Worm (Caenorhabditis elegans) whole organism, L1 larva: Measurements from ENCODE around the gene nspg-14.

ENCODE experiments used
- C04F5.9 ChIP-seq: sonication (generic microtip); optimal IDR thresholded peaks from 2 replicates; lab custom pipeline; 2016; ENCODE audit warnings: missing genetic modification characterization, missing compliant biosample characterization
- Y116A8C.19 ChIP-seq: sonication (generic microtip); optimal IDR thresholded peaks from 2 replicates; lab custom pipeline; 2016; ENCODE audit warnings: missing compliant biosample characterization, missing genetic modification characterization, borderline replicate concordance
- aha-1 ChIP-seq: fragments of 150-350 bp; optimal IDR thresholded peaks from 2 replicates; lab custom pipeline; 2014; ENCODE audit warnings: missing biosample characterization, missing genetic modification characterization
- alr-1 ChIP-seq: fragments of 200-800 bp; sonication (Bioruptor generic); optimal IDR thresholded peaks from 2 replicates; lab custom pipeline; 2018; ENCODE audit warnings: borderline replicate concordance, mild to moderate bottlenecking, missing genetic modification characterization, missing compliant biosample characterization
- aly-2 ChIP-seq: fragments of 150-350 bp; optimal IDR thresholded peaks from 2 replicates; lab custom pipeline; 2014; ENCODE audit warnings: missing biosample characterization, missing genetic modification characterization
- blmp-1 ChIP-seq: fragments of 150-350 bp; optimal IDR thresholded peaks from 2 replicates; lab custom pipeline; 2014; ENCODE audit warnings: missing biosample characterization, missing genetic modification characterization
- ceh-63 ChIP-seq: fragments of 200-800 bp; sonication (Bioruptor generic); optimal IDR thresholded peaks from 2 replicates; lab custom pipeline; 2018; ENCODE audit warnings: mild to moderate bottlenecking, missing genetic modification characterization, missing compliant biosample characterization
- ceh-82 ChIP-seq, 3 experiments: fragments of 150-350 bp in 1 of 3; sonication (generic microtip) in 2 of 3; optimal IDR thresholded peaks; 2 replicates each; lab custom pipeline; 2014 to 2017; ENCODE audit warnings: missing biosample characterization in 3 of 3, missing genetic modification characterization in 3 of 3
- ceh-88 ChIP-seq: fragments of 200-800 bp; sonication (Bioruptor generic); IDR thresholded peaks from 2 replicates; pipeline ENCODE4 v1.3.6; 2022; ENCODE audit warnings: missing genetic modification characterization, missing compliant biosample characterization
- ceh-90 ChIP-seq: sonication (generic microtip); optimal IDR thresholded peaks from 2 replicates; lab custom pipeline; 2016; ENCODE audit warnings: missing genetic modification characterization, missing compliant biosample characterization
- ces-1 ChIP-seq: fragments of 150-350 bp; optimal IDR thresholded peaks from 2 replicates; lab custom pipeline; 2014; ENCODE audit warnings: missing biosample characterization, missing genetic modification reagents, missing genetic modification characterization
- dpl-1 ChIP-seq, 3 experiments: fragments of 150-350 bp in 2 of 3; sonication (generic microtip) in 1 of 3; optimal IDR thresholded peaks; 2 replicates each; lab custom pipeline; 2014 to 2017; ENCODE audit warnings: missing biosample characterization in 3 of 3, missing genetic modification characterization in 3 of 3, missing genetic modification reagents in 3 of 3
- efl-1 ChIP-seq, 4 experiments: fragments of 150-350 bp; optimal IDR thresholded peaks in 3 of 4; peaks in 1 of 4; 1 replicate in 1 of 4; 2 replicates in 3 of 4; lab custom pipeline; 2014; ENCODE audit warnings: missing biosample characterization in 2 of 4, missing genetic modification characterization in 2 of 4, missing genetic modification reagents in 2 of 4
- egl-13 ChIP-seq: sonication (generic microtip); optimal IDR thresholded peaks from 2 replicates; lab custom pipeline; 2016; ENCODE audit warnings: missing genotype, missing genetic modification reagents, missing genetic modification characterization, missing compliant biosample characterization
- egl-27 ChIP-seq, 2 experiments: fragments of 150-350 bp in 1 of 2; sonication (generic microtip); optimal IDR thresholded peaks; 3 replicates each; lab custom pipeline; 2017 to 2018; ENCODE audit warnings: missing biosample characterization in 2 of 2, missing genetic modification characterization in 2 of 2, missing genetic modification reagents in 2 of 2
- elt-2 ChIP-seq: sonication (generic microtip); optimal IDR thresholded peaks from 2 replicates; lab custom pipeline; 2016; ENCODE audit warnings: missing genetic modification characterization, mild to moderate bottlenecking, inconsistent platforms, missing compliant biosample characterization, missing genetic modification reagents
- elt-3 ChIP-seq, 6 experiments: fragments of 150-350 bp in 1 of 6; sonication (generic microtip); optimal IDR thresholded peaks; 2 replicates each; lab custom pipeline; 2017 to 2018; ENCODE audit warnings: missing biosample characterization in 6 of 6, missing genetic modification characterization in 6 of 6, inconsistent platforms in 1 of 6
- fkh-10 ChIP-seq: sonication (generic microtip); optimal IDR thresholded peaks from 2 replicates; lab custom pipeline; 2017; ENCODE audit warnings: missing biosample characterization, missing genetic modification reagents, missing genetic modification characterization
- hlh-4 ChIP-seq: sonication (generic microtip); optimal IDR thresholded peaks from 2 replicates; lab custom pipeline; 2016; ENCODE audit warnings: mild to moderate bottlenecking, missing genetic modification characterization, missing compliant biosample characterization
- irx-1 ChIP-seq: sonication (generic microtip); optimal IDR thresholded peaks from 2 replicates; lab custom pipeline; 2016; ENCODE audit warnings: missing genetic modification characterization, missing compliant biosample characterization
- jun-1 ChIP-seq: fragments of 150-350 bp; optimal IDR thresholded peaks from 2 replicates; lab custom pipeline; 2014; ENCODE audit warnings: missing biosample characterization, missing genetic modification reagents, missing genetic modification characterization
- lin-14 ChIP-seq: fragments of 200-800 bp; sonication (Bioruptor generic); optimal IDR thresholded peaks from 2 replicates; lab custom pipeline; 2018; ENCODE audit warnings: mild to moderate bottlenecking, missing genetic modification characterization, moderate library complexity, missing compliant biosample characterization
- lin-15B ChIP-seq: fragments of 150-350 bp; sonication (generic microtip); optimal IDR thresholded peaks from 3 replicates; lab custom pipeline; 2014; ENCODE audit warnings: missing biosample characterization, missing genetic modification characterization
- lin-35 ChIP-seq, 2 experiments: fragments of 150-350 bp; optimal IDR thresholded peaks; 2 replicates each; lab custom pipeline; 2014; ENCODE audit warnings: missing biosample characterization in 2 of 2, missing genetic modification characterization in 2 of 2, missing genetic modification reagents in 2 of 2
- lin-39 ChIP-seq: fragments of 150-350 bp; optimal IDR thresholded peaks from 2 replicates; lab custom pipeline; 2014; ENCODE audit warnings: missing biosample characterization, missing genetic modification reagents, missing genetic modification characterization
- lsy-2 ChIP-seq, 2 experiments: fragments of 150-350 bp; optimal IDR thresholded peaks; 2 replicates each; lab custom pipeline; 2014; ENCODE audit warnings: missing biosample characterization in 2 of 2, missing genetic modification characterization in 2 of 2
- mep-1 ChIP-seq: fragments of 150-350 bp; optimal IDR thresholded peaks from 2 replicates; lab custom pipeline; 2014; ENCODE audit warnings: missing biosample characterization, missing genetic modification characterization
- nhr-11 ChIP-seq: fragments of 150-350 bp; optimal IDR thresholded peaks from 2 replicates; lab custom pipeline; 2014; ENCODE audit warnings: missing biosample characterization, missing genetic modification characterization
- nhr-12 ChIP-seq: sonication (generic microtip); optimal IDR thresholded peaks from 2 replicates; lab custom pipeline; 2017; ENCODE audit warnings: missing biosample characterization, missing genetic modification characterization
- nhr-19 ChIP-seq: fragments of 200-800 bp; sonication (Bioruptor generic); conservative IDR thresholded peaks from 2 replicates; pipeline ENCODE4 v1.3.6; 2022; ENCODE audit warnings: missing genetic modification characterization, missing compliant biosample characterization
- nhr-20 ChIP-seq: sonication (generic microtip); optimal IDR thresholded peaks from 2 replicates; lab custom pipeline; 2016; ENCODE audit warnings: mild to moderate bottlenecking, missing genetic modification characterization, missing compliant biosample characterization
- nhr-237 ChIP-seq: fragments of 150-350 bp; optimal IDR thresholded peaks from 2 replicates; lab custom pipeline; 2014; ENCODE audit warnings: missing biosample characterization, missing genetic modification characterization
- nhr-47 ChIP-seq: sonication (generic microtip); optimal IDR thresholded peaks from 2 replicates; lab custom pipeline; 2016; ENCODE audit warnings: mild to moderate bottlenecking, missing genetic modification characterization, moderate library complexity, missing compliant biosample characterization
- nhr-71 ChIP-seq: sonication (generic microtip); optimal IDR thresholded peaks from 2 replicates; lab custom pipeline; 2016; ENCODE audit warnings: mild to moderate bottlenecking, missing genetic modification characterization, moderate library complexity, missing compliant biosample characterization
- nhr-76 ChIP-seq: sonication (generic microtip); optimal IDR thresholded peaks from 2 replicates; lab custom pipeline; 2017; ENCODE audit warnings: missing biosample characterization, missing genetic modification characterization
- nhr-85 ChIP-seq: sonication (generic microtip); peaks from one replicate; lab custom pipeline; 2016; ENCODE audit warnings: missing genetic modification characterization, inconsistent platforms, missing compliant biosample characterization
- pag-3 ChIP-seq: sonication (generic microtip); optimal IDR thresholded peaks from 2 replicates; lab custom pipeline; 2017; ENCODE audit warnings: missing genetic modification characterization, mild to moderate bottlenecking, missing compliant biosample characterization, antibody characterized with exemption, borderline replicate concordance; ENCODE audit not compliant: insufficient read depth
- rnt-1 ChIP-seq: sonication (generic microtip); optimal IDR thresholded peaks from 2 replicates; lab custom pipeline; 2016; ENCODE audit warnings: mild to moderate bottlenecking, missing genetic modification characterization, moderate library complexity, missing compliant biosample characterization
- snu-23 ChIP-seq: sonication (generic microtip); optimal IDR thresholded peaks from 2 replicates; lab custom pipeline; 2016; ENCODE audit warnings: missing genetic modification characterization, missing compliant biosample characterization
- sptf-1 ChIP-seq: fragments of 150-350 bp; optimal IDR thresholded peaks from 2 replicates; lab custom pipeline; 2014; ENCODE audit warnings: missing biosample characterization, missing genetic modification characterization
- sup-37 ChIP-seq: fragments of 200-800 bp; sonication (Bioruptor generic); optimal IDR thresholded peaks from 2 replicates; lab custom pipeline; 2018; ENCODE audit warnings: mild to moderate bottlenecking, missing genetic modification characterization, missing compliant biosample characterization
- swsn-7 ChIP-seq: sonication (generic microtip); optimal IDR thresholded peaks from 2 replicates; lab custom pipeline; 2016; ENCODE audit warnings: missing genetic modification characterization, missing compliant biosample characterization
- tbx-2 ChIP-seq: sonication (generic microtip); optimal IDR thresholded peaks from 2 replicates; lab custom pipeline; 2016; ENCODE audit warnings: missing genetic modification characterization, missing compliant biosample characterization
- unc-130 ChIP-seq: fragments of 150-350 bp; optimal IDR thresholded peaks from 2 replicates; lab custom pipeline; 2017; ENCODE audit warnings: missing biosample characterization, missing genetic modification characterization, inconsistent platforms
- unc-62 ChIP-seq: fragments of 150-350 bp; optimal IDR thresholded peaks from 2 replicates; lab custom pipeline; 2014; ENCODE audit warnings: missing biosample characterization, missing genetic modification reagents, missing genetic modification characterization
- unc-86 ChIP-seq: sonication (generic microtip); optimal IDR thresholded peaks from 2 replicates; lab custom pipeline; 2016; ENCODE audit warnings: missing genetic modification characterization, missing compliant biosample characterization
- unc-98 ChIP-seq: fragments of 200-800 bp; sonication (Bioruptor generic); IDR thresholded peaks from 2 replicates; pipeline ENCODE4 v1.3.6; 2022; ENCODE audit warnings: missing genetic modification characterization, missing compliant biosample characterization
- zip-4 ChIP-seq: fragments of 200-800 bp; sonication (Bioruptor generic); optimal IDR thresholded peaks from 2 replicates; lab custom pipeline; 2018; ENCODE audit warnings: mild to moderate bottlenecking, missing genetic modification characterization, moderate library complexity, missing compliant biosample characterization
- ztf-11 ChIP-seq, 2 experiments: sonication (generic microtip); optimal IDR thresholded peaks; 2 replicates each; lab custom pipeline; 2016 to 2017; ENCODE audit warnings: missing genetic modification characterization in 2 of 2, missing biosample characterization in 1 of 2, missing compliant biosample characterization in 1 of 2

Gene nspg-14

ce11 chrX:5213032-5213431, 39.8 kb upstream of the nspg-14 start:
- TF ChIP-seq nhr-20 (tag; lab: Kevin White, UChicago), result peak; percentile 39
- TF ChIP-seq zip-4, result no peak
- no peak for TF ChIP-seq egl-13
- peak; percentile 29 for TF ChIP-seq lin-14
- no peak for TF ChIP-seq pag-3
- peak; percentile 39 for TF ChIP-seq blmp-1 (tag; lab: Kevin White, UChicago)
- TF ChIP-seq lin-39 (tag; lab: Kevin White, UChicago), result no peak
- no peak for TF ChIP-seq C04F5.9 (tag; lab: Kevin White, UChicago)
- TF ChIP-seq ceh-88, result no peak
- TF ChIP-seq snu-23, result peak; percentile 18
- TF ChIP-seq lin-15B (tag; lab: Kevin White, UChicago), result no peak
- no peak for TF ChIP-seq fkh-10 (GFP tag; lab: Kevin White, UChicago)
- peak in 1 of 6 experiments; percentile 35 for TF ChIP-seq elt-3 (tag; optimal IDR thresholded peaks at IDR 0.05; lab: Kevin White, UChicago)

ce11 chrX:5213565-5213964, 39.3 kb upstream of the nspg-14 start:
- TF ChIP-seq nhr-47 (tag; lab: Kevin White, UChicago) (no peak), ceh-82 (tag; optimal IDR thresholded peaks at IDR 0.05; lab: Kevin White, UChicago) (no peak), rnt-1 (tag; lab: Kevin White, UChicago) (no peak), ces-1 (GFP tag; lab: Kevin White, UChicago) (no peak), nhr-85 (tag; lab: Kevin White, UChicago) (peak; percentile 65), egl-27 (tag; optimal IDR thresholded peaks at IDR 0.05; lab: Kevin White, UChicago) (no peak), ztf-11 (tag; optimal IDR thresholded peaks at IDR 0.05; lab: Kevin White, UChicago) (no peak), nhr-71 (tag; lab: Kevin White, UChicago) (peak; percentile 57), mep-1 (tag; lab: Kevin White, UChicago) (peak; percentile 26), dpl-1 (GFP tag; optimal IDR thresholded peaks at IDR 0.05; lab: Kevin White, UChicago) (no peak), aha-1 (no peak), nhr-12 (tag; lab: Kevin White, UChicago) (no peak), aly-2 (no peak), snu-23 (peak; percentile 31), tbx-2 (tag; lab: Kevin White, UChicago) (peak; percentile 1), lin-35 (GFP tag; optimal IDR thresholded peaks at IDR 0.05; lab: Kevin White, UChicago) (peak in 1 of 2 experiments; percentile 65), nhr-237 (tag; lab: Kevin White, UChicago) (no peak), hlh-4 (tag; lab: Kevin White, UChicago) (no peak), zip-4 (no peak), nhr-20 (tag; lab: Kevin White, UChicago) (peak; percentile 54), jun-1 (peak; percentile 39), lsy-2 (tag; optimal IDR thresholded peaks at IDR 0.05; lab: Kevin White, UChicago) (peak in 1 of 2 experiments; percentile 29), unc-86 (tag; lab: Kevin White, UChicago) (no peak), lin-39 (tag; lab: Kevin White, UChicago) (no peak), unc-62 (GFP tag; lab: Kevin White, UChicago) (no peak), irx-1 (no peak), ceh-63 (no peak), sptf-1 (tag; lab: Kevin White, UChicago) (no peak), lin-14 (peak; percentile 43), elt-2 (tag; lab: Kevin White, UChicago) (peak; percentile 96), ceh-88 (no peak), unc-98 (GFP tag; lab: Robert Waterston, UW) (no peak), alr-1 (tag; lab: Kevin White, UChicago) (no peak), elt-3 (tag; optimal IDR thresholded peaks at IDR 0.05; lab: Kevin White, UChicago) (peak in 3 of 6 experiments; percentile 13 to 57 (median 53)), unc-130 (tag; lab: Kevin White, UChicago) (no peak), egl-13 (no peak), nhr-76 (tag; lab: Kevin White, UChicago) (no peak), nhr-19 (GFP tag; lab: Robert Waterston, UW) (peak; percentile 33), fkh-10 (GFP tag; lab: Kevin White, UChicago) (no peak), sup-37 (no peak), Y116A8C.19 (tag; lab: Kevin White, UChicago) (no peak), pag-3 (no peak), swsn-7 (tag; lab: Kevin White, UChicago) (no peak), nhr-11 (no peak), blmp-1 (tag; lab: Kevin White, UChicago) (peak; percentile 39), efl-1 (optimal IDR thresholded peaks at IDR 0.05; lab: Kevin White, UChicago) (no peak), efl-1 (GFP tag; optimal IDR thresholded peaks at IDR 0.05 in 1 of 2; lab: Kevin White, UChicago) (peak in 1 of 2 experiments; percentile 80), ceh-90 (no peak)
